Worm (Caenorhabditis elegans) whole organism, L4 larva: ENCODE measurements around the gene K02C4.5.

Experiments
- D1046.2 ChIP-seq: fragments of 200-800 bp; sonication (Bioruptor generic); IDR thresholded peaks from 2 replicates; pipeline ENCODE4 v1.3.6; 2022; ENCODE audit warnings: missing genetic modification characterization, missing compliant biosample characterization
- F26F4.8 ChIP-seq: fragments of 200-800 bp; sonication (Bioruptor generic); conservative IDR thresholded peaks from 2 replicates; pipeline ENCODE4 v1.3.6; 2022; ENCODE audit warnings: missing genetic modification characterization, missing compliant biosample characterization
- F44E2.7 ChIP-seq: fragments of 200-800 bp; sonication (Bioruptor generic); IDR thresholded peaks from 2 replicates; pipeline ENCODE4 v2.1.2; 2022; ENCODE audit warnings: missing genetic modification characterization, missing compliant biosample characterization
- F49E8.2 ChIP-seq: sonication (generic microtip); optimal IDR thresholded peaks from 2 replicates; lab custom pipeline; 2016; ENCODE audit warnings: missing compliant biosample characterization, mild to moderate bottlenecking, missing genetic modification characterization, borderline replicate concordance
- R02D3.7 ChIP-seq: fragments of 150-350 bp; sonication (generic microtip); optimal IDR thresholded peaks from 3 replicates; lab custom pipeline; 2014; ENCODE audit warnings: missing biosample characterization, missing genetic modification characterization
- T26A8.4 ChIP-seq: fragments of 200-800 bp; sonication (Bioruptor generic); IDR thresholded peaks from 2 replicates; pipeline ENCODE4 v1.3.6; 2022; ENCODE audit warnings: missing genetic modification characterization, missing compliant biosample characterization
- Y5F2A.4 ChIP-seq: fragments of 200-800 bp; sonication (Bioruptor generic); optimal IDR thresholded peaks from 2 replicates; lab custom pipeline; 2018; ENCODE audit warnings: mild to moderate bottlenecking, missing genetic modification characterization, missing compliant biosample characterization
- arid-1 ChIP-seq: fragments of 200-800 bp; sonication (Bioruptor generic); conservative IDR thresholded peaks from 2 replicates; pipeline ENCODE4 v1.3.6; 2022; ENCODE audit warnings: missing genetic modification reagents, missing genetic modification characterization, missing compliant biosample characterization
- attf-4 ChIP-seq: sonication (generic microtip); optimal IDR thresholded peaks from 3 replicates; lab custom pipeline; 2017; ENCODE audit warnings: missing biosample characterization, missing genetic modification characterization
- ceh-20 ChIP-seq: fragments of 200-800 bp; sonication (Bioruptor generic); IDR thresholded peaks from 2 replicates; pipeline ENCODE4 v1.3.6; 2022; ENCODE audit warnings: missing genetic modification reagents, missing genetic modification characterization, missing compliant biosample characterization
- ceh-44 ChIP-seq: fragments of 200-800 bp; sonication (Bioruptor generic); IDR thresholded peaks from 2 replicates; pipeline ENCODE4 v1.3.6; 2022; ENCODE audit warnings: missing genetic modification reagents, missing genetic modification characterization, missing compliant biosample characterization
- ctbp-1 ChIP-seq: fragments of 200-800 bp; sonication (Bioruptor generic); IDR thresholded peaks from 2 replicates; pipeline ENCODE4 v1.3.6; 2022; ENCODE audit warnings: missing genetic modification reagents, missing genetic modification characterization, missing compliant biosample characterization
- daf-12 ChIP-seq: fragments of 150-350 bp; optimal IDR thresholded peaks from 2 replicates; lab custom pipeline; 2014; ENCODE audit warnings: missing biosample characterization, missing genetic modification reagents, missing genetic modification characterization
- daf-16 ChIP-seq, 3 experiments: sonication (generic microtip); optimal IDR thresholded peaks; 2 replicates each; lab custom pipeline; 2016 to 2017; ENCODE audit warnings: missing genetic modification characterization in 3 of 3, missing genetic modification reagents in 3 of 3, mild to moderate bottlenecking in 2 of 3, missing compliant biosample characterization in 2 of 3, missing biosample characterization in 1 of 3, moderate library complexity in 1 of 3
- dmd-6 ChIP-seq: fragments of 200-800 bp; sonication (Bioruptor generic); IDR thresholded peaks from 2 replicates; pipeline ENCODE4 v1.3.6; 2022; ENCODE audit warnings: missing genetic modification reagents, missing genetic modification characterization, missing compliant biosample characterization
- dmd-9 ChIP-seq: fragments of 200-800 bp; sonication (Bioruptor generic); IDR thresholded peaks from 2 replicates; pipeline ENCODE4 v1.3.6; 2022; ENCODE audit warnings: missing genetic modification reagents, missing genetic modification characterization, missing compliant biosample characterization
- dpl-1 ChIP-seq: fragments of 150-350 bp; optimal IDR thresholded peaks from 2 replicates; lab custom pipeline; 2014; ENCODE audit warnings: missing biosample characterization, missing genetic modification reagents, missing genetic modification characterization
- dve-1 ChIP-seq: sonication (generic microtip); optimal IDR thresholded peaks from 2 replicates; lab custom pipeline; 2017; ENCODE audit warnings: antibody characterized with exemption, mild to moderate bottlenecking, missing genetic modification characterization, missing compliant biosample characterization; ENCODE audit not compliant: insufficient read depth
- egl-27 ChIP-seq: sonication (generic microtip); optimal IDR thresholded peaks from 3 replicates; lab custom pipeline; 2017; ENCODE audit warnings: missing biosample characterization, missing genetic modification reagents, missing genetic modification characterization
- hlh-11 ChIP-seq: fragments of 200-800 bp; sonication (Bioruptor generic); optimal IDR thresholded peaks from 2 replicates; lab custom pipeline; 2018; ENCODE audit warnings: mild to moderate bottlenecking, missing genetic modification characterization, missing compliant biosample characterization
- hlh-30 ChIP-seq: sonication (generic microtip); optimal IDR thresholded peaks from 2 replicates; lab custom pipeline; 2017; ENCODE audit warnings: antibody characterized with exemption, mild to moderate bottlenecking, missing genetic modification characterization, missing compliant biosample characterization; ENCODE audit not compliant: insufficient read depth
- jun-1 ChIP-seq: fragments of 150-350 bp; optimal IDR thresholded peaks from 2 replicates; lab custom pipeline; 2014; ENCODE audit warnings: missing biosample characterization, missing genetic modification reagents, missing genetic modification characterization
- lim-7 ChIP-seq: fragments of 200-800 bp; sonication (Bioruptor generic); IDR thresholded peaks from 2 replicates; pipeline ENCODE4 v1.3.6; 2022; ENCODE audit warnings: missing genetic modification characterization, missing compliant biosample characterization
- lin-1 ChIP-seq: fragments of 200-800 bp; sonication (Bioruptor generic); IDR thresholded peaks from 2 replicates; pipeline ENCODE4 v1.3.6; 2022; ENCODE audit warnings: missing genetic modification reagents, missing genetic modification characterization, missing compliant biosample characterization
- lin-13 ChIP-seq: fragments of 150-350 bp; optimal IDR thresholded peaks from 2 replicates; lab custom pipeline; 2014; ENCODE audit warnings: missing biosample characterization, missing genetic modification reagents, missing genetic modification characterization
- lin-29 ChIP-seq: fragments of 200-800 bp; sonication (Bioruptor generic); IDR thresholded peaks from 2 replicates; pipeline ENCODE4 v1.3.6; 2022; ENCODE audit warnings: missing genetic modification reagents, missing genetic modification characterization, missing compliant biosample characterization
- lin-39 ChIP-seq: fragments of 150-350 bp; optimal IDR thresholded peaks from 2 replicates; lab custom pipeline; 2014; ENCODE audit warnings: missing biosample characterization, missing genetic modification reagents, missing genetic modification characterization
- madf-5 ChIP-seq, 2 experiments: fragments of 200-800 bp; sonication (Bioruptor generic); IDR thresholded peaks; 2 replicates each; pipeline ENCODE4 v1.3.6; 2022; ENCODE audit warnings: missing compliant biosample characterization in 2 of 2, missing genetic modification characterization in 2 of 2
- madf-9 ChIP-seq: fragments of 200-800 bp; sonication (Bioruptor generic); conservative IDR thresholded peaks from 2 replicates; pipeline ENCODE4 v1.3.6; 2022; ENCODE audit warnings: missing genetic modification reagents, missing genetic modification characterization, missing compliant biosample characterization
- mep-1 ChIP-seq: fragments of 150-350 bp; sonication (generic microtip); optimal IDR thresholded peaks from 3 replicates; lab custom pipeline; 2014; ENCODE audit warnings: missing biosample characterization, missing genetic modification characterization
- mxl-2 ChIP-seq: fragments of 200-800 bp; sonication (Bioruptor generic); conservative IDR thresholded peaks from 2 replicates; pipeline ENCODE4 v1.3.6; 2022; ENCODE audit warnings: missing genetic modification reagents, missing genetic modification characterization, missing compliant biosample characterization
- mxl-3 ChIP-seq: fragments of 200-800 bp; sonication (Bioruptor generic); optimal IDR thresholded peaks from 2 replicates; lab custom pipeline; 2018; ENCODE audit warnings: mild to moderate bottlenecking, missing genetic modification characterization, missing compliant biosample characterization
- nhr-102 ChIP-seq: sonication (generic microtip); optimal IDR thresholded peaks from 2 replicates; lab custom pipeline; 2016; ENCODE audit warnings: mild to moderate bottlenecking, missing genetic modification characterization, moderate library complexity, missing compliant biosample characterization
- nhr-237 ChIP-seq: sonication (generic microtip); optimal IDR thresholded peaks from 2 replicates; lab custom pipeline; 2017; ENCODE audit warnings: missing biosample characterization, missing genetic modification characterization
- nhr-25 ChIP-seq: sonication (generic microtip); optimal IDR thresholded peaks from 2 replicates; lab custom pipeline; 2017; ENCODE audit warnings: missing genetic modification characterization, mild to moderate bottlenecking, missing compliant biosample characterization, antibody characterized with exemption, moderate library complexity, borderline replicate concordance; ENCODE audit not compliant: insufficient read depth
- nhr-28 ChIP-seq: fragments of 150-350 bp; optimal IDR thresholded peaks from 2 replicates; lab custom pipeline; 2014; ENCODE audit warnings: missing biosample characterization, missing genetic modification characterization
- nhr-41 ChIP-seq: fragments of 200-800 bp; sonication (Bioruptor generic); IDR thresholded peaks from 2 replicates; pipeline ENCODE4 v1.3.6; 2022; ENCODE audit warnings: missing genetic modification reagents, missing genetic modification characterization, missing compliant biosample characterization
- nhr-6 ChIP-seq: fragments of 150-350 bp; optimal IDR thresholded peaks from 2 replicates; lab custom pipeline; 2014; ENCODE audit warnings: missing biosample characterization, missing genetic modification characterization
- nhr-77 ChIP-seq: fragments of 150-350 bp; optimal IDR thresholded peaks from 2 replicates; lab custom pipeline; 2014; ENCODE audit warnings: missing biosample characterization, missing genetic modification characterization
- php-3 ChIP-seq: fragments of 200-800 bp; sonication (Bioruptor generic); IDR thresholded peaks from 2 replicates; pipeline ENCODE4 v1.3.6; 2022; ENCODE audit warnings: missing genetic modification reagents, missing genetic modification characterization, missing compliant biosample characterization
- pqm-1 ChIP-seq: sonication (generic microtip); optimal IDR thresholded peaks from 2 replicates; lab custom pipeline; 2017; ENCODE audit warnings: missing biosample characterization, missing genetic modification characterization
- set-16 ChIP-seq: fragments of 200-800 bp; sonication (Bioruptor generic); IDR thresholded peaks from 2 replicates; pipeline ENCODE4 v1.3.6; 2022; ENCODE audit warnings: missing genetic modification reagents, missing genetic modification characterization, missing compliant biosample characterization
- spr-3 ChIP-seq: fragments of 200-800 bp; sonication (Bioruptor generic); optimal IDR thresholded peaks from 2 replicates; lab custom pipeline; 2018; ENCODE audit warnings: mild to moderate bottlenecking, missing genetic modification characterization, missing compliant biosample characterization
- unc-130 ChIP-seq: sonication (generic microtip); optimal IDR thresholded peaks from 2 replicates; lab custom pipeline; 2016; ENCODE audit warnings: missing genetic modification reagents, missing genetic modification characterization, missing compliant biosample characterization
- unc-39 ChIP-seq: sonication (generic microtip); optimal IDR thresholded peaks from 2 replicates; lab custom pipeline; 2017; ENCODE audit warnings: missing biosample characterization, missing genetic modification characterization
- zfp-3 ChIP-seq: fragments of 200-800 bp; sonication (Bioruptor generic); conservative IDR thresholded peaks from 2 replicates; pipeline ENCODE4 v1.3.6; 2022; ENCODE audit warnings: missing genetic modification reagents, missing genetic modification characterization, missing compliant biosample characterization
- zip-2 ChIP-seq: fragments of 150-350 bp; optimal IDR thresholded peaks from 2 replicates; lab custom pipeline; 2014; ENCODE audit warnings: missing biosample characterization, missing genetic modification characterization

Gene K02C4.5

ce11 chrII:8074058-8074457, 4.2 kb upstream of the K02C4.5 start:
- TF ChIP-seq mxl-3 (GFP tag; lab: Kevin White, UChicago) = no peak
- no peak for TF ChIP-seq unc-130 (GFP tag; lab: Kevin White, UChicago)
- TF ChIP-seq lin-1 (GFP tag; lab: Robert Waterston, UW) = no peak
- TF ChIP-seq F26F4.8 (GFP tag; lab: Robert Waterston, UW) = no peak
- TF ChIP-seq nhr-237 (tag; lab: Kevin White, UChicago) = no peak
- no peak for TF ChIP-seq unc-39 (tag; lab: Kevin White, UChicago)
- no peak for TF ChIP-seq mep-1 (tag; lab: Kevin White, UChicago)
- no peak for TF ChIP-seq arid-1 (GFP tag; lab: Robert Waterston, UW)
- no peak for TF ChIP-seq daf-16 (GFP tag; optimal IDR thresholded peaks at IDR 0.05; lab: Kevin White, UChicago)
- TF ChIP-seq daf-16 (tag; optimal IDR thresholded peaks at IDR 0.05; lab: Kevin White, UChicago) = peak; percentile 91
- TF ChIP-seq lin-13 = no peak
- no peak for TF ChIP-seq zfp-3 (GFP tag; lab: Robert Waterston, UW)
- TF ChIP-seq pqm-1 (tag; lab: Kevin White, UChicago) = no peak
- TF ChIP-seq daf-12 (tag; lab: Kevin White, UChicago) = no peak
- TF ChIP-seq attf-4 = no peak
- no peak for TF ChIP-seq dmd-9
- peak; percentile 38 for TF ChIP-seq hlh-11 (tag; lab: Kevin White, UChicago)
- no peak for TF ChIP-seq zip-2 (tag; lab: Kevin White, UChicago)
- no peak for TF ChIP-seq ceh-20
- TF ChIP-seq spr-3 (GFP tag; lab: Kevin White, UChicago) = no peak
- TF ChIP-seq php-3 (GFP tag; lab: Robert Waterston, UW) = 0 out of 2 replicates have a peak, but pooled peaks have one; percentile 31
- no peak for TF ChIP-seq mxl-2 (GFP tag; lab: Robert Waterston, UW)
- no peak for TF ChIP-seq Y5F2A.4 (GFP tag; lab: Kevin White, UChicago)
- no peak for TF ChIP-seq ctbp-1
- TF ChIP-seq nhr-28 (tag; lab: Kevin White, UChicago) = peak; percentile 7
- TF ChIP-seq hlh-30 (tag; lab: Kevin White, UChicago) = peak; percentile 2
- no peak for TF ChIP-seq T26A8.4 (GFP tag; lab: Robert Waterston, UW)
- no peak for TF ChIP-seq nhr-41 (GFP tag; lab: Robert Waterston, UW)
- TF ChIP-seq D1046.2 = no peak
- TF ChIP-seq nhr-102 (tag; lab: Kevin White, UChicago) = no peak
- TF ChIP-seq jun-1 (tag; lab: Kevin White, UChicago) = no peak
- no peak for TF ChIP-seq lin-39 (tag; lab: Kevin White, UChicago)
- TF ChIP-seq dmd-6 = peak; percentile 36; the same call in 1 of the 2 replicates
- TF ChIP-seq nhr-25 (tag; lab: Kevin White, UChicago) = no peak
- TF ChIP-seq dve-1 = peak; percentile 77
- no peak for TF ChIP-seq dpl-1 (GFP tag; lab: Kevin White, UChicago)

- TF ChIP-seq nhr-6 (tag; lab: Kevin White, UChicago) (peak; percentile 76), daf-12 (tag; lab: Kevin White, UChicago) (no peak), dpl-1 (GFP tag; lab: Kevin White, UChicago) (peak; percentile 47), F44E2.7 (GFP tag; lab: Robert Waterston, UW) (0 out of 2 replicates have a peak, but pooled peaks have one; percentile 66), jun-1 (tag; lab: Kevin White, UChicago) (peak; percentile 31), lin-29 (GFP tag; lab: Robert Waterston, UW) (0 out of 2 replicates have a peak, but pooled peaks have one; percentile 40), set-16 (GFP tag; lab: Robert Waterston, UW) (no peak), nhr-77 (peak; percentile 35), D1046.2 (peak; percentile 88), lim-7 (GFP tag; lab: Robert Waterston, UW) (peak; percentile 92), nhr-28 (tag; lab: Kevin White, UChicago) (peak; percentile 54), egl-27 (tag; lab: Kevin White, UChicago) (no peak), madf-5 (GFP tag; IDR thresholded peaks at IDR 0.05; lab: Robert Waterston, UW) (peak in 1 of 2 experiments; percentile 81; a peak in 1 of 4 replicates), madf-9 (GFP tag; lab: Robert Waterston, UW) (peak; percentile 68; the same call in 1 of the 2 replicates), unc-130 (GFP tag; lab: Kevin White, UChicago) (peak; percentile 40), lin-1 (GFP tag; lab: Robert Waterston, UW) (peak; percentile 42; the same call in 1 of the 2 replicates), zfp-3 (GFP tag; lab: Robert Waterston, UW) (peak; percentile 62; the same call in 1 of the 2 replicates), hlh-11 (tag; lab: Kevin White, UChicago) (peak; percentile 94), ceh-44 (GFP tag; lab: Robert Waterston, UW) (no peak), F49E8.2 (tag; lab: Kevin White, UChicago) (peak; percentile 45), R02D3.7 (tag; lab: Kevin White, UChicago) (peak; percentile 41), nhr-41 (GFP tag; lab: Robert Waterston, UW) (0 out of 2 replicates have a peak, but pooled peaks have one; percentile 53), mxl-2 (GFP tag; lab: Robert Waterston, UW) (no peak), nhr-237 (tag; lab: Kevin White, UChicago) (no peak), lin-39 (tag; lab: Kevin White, UChicago) (no peak)
These were observed 2.9 kb upstream of the K02C4.5 start, which contains the start of gene K02C4.2 for ce11 chrII:8075324-8075810. Gene K02C4.2, plus strand, starts transcription at chrII:8075760.
